Fruit fly (Drosophila melanogaster): ENCODE data around the gene CG31550.

Gene CG31550

DNA sequence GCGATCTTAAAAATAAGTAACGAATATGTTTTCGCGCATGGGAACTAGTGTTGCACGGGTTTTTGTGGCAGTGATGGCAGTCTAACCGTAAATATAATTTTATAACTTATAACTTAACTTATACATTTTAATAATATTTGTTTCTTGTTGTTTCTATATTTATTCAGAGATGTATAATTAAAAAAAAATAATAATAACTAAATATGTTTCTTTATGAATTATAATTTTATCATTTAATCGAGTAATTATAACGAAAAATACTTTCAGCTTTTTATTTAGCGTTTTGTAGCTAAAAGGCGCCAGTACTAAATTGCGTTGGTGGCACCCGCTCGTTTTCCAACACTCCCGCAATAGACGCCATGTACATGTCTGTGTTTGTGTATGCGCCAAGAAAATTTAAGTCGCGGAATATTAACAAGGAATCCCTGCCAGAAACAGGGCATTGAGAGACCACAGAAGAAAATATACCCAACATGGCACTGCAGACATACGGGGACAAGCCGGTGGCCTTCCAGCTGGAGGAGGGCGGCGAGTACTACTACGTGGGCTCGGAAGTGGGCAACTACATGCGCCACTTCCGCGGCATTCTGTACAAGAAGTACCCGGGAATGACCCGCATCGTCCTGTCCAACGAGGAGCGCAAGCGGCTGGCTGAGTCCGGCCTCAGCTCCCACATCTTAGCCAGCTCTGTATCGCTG is 14.6 kb upstream of the CG31550 start, which contains the start of the genes mRpL44 and Snr1 (continued):
- TF ChIP-seq CG34224 (GFP tag; IDR thresholded peaks at IDR 0.05; ENCODE audit: partially characterized antibody) (no peak), CG10543 (GFP tag; optimal IDR thresholded peaks at IDR 0.05) (peak; percentile 82), sens (GFP tag) (peak; percentile 54), CG43689 (GFP tag; IDR thresholded peaks at IDR 0.05) (no peak), CG17361 (GFP tag; IDR thresholded peaks at IDR 0.05) (peak; percentile 78; the same call in 2 of the 3 replicates), Fer1 (GFP tag; optimal IDR thresholded peaks at IDR 0.05) (peak; percentile 73), BEAF-32 (GFP tag; optimal IDR thresholded peaks at IDR 0.05) (peak; percentile 22), corto (GFP tag; optimal IDR thresholded peaks at IDR 0.05) (no peak), trh (GFP tag; optimal IDR thresholded peaks at IDR 0.05) (peak; percentile 6), CTCF (GFP tag; optimal IDR thresholded peaks at IDR 0.05) (no peak), klu (GFP tag; IDR thresholded peaks at IDR 0.05) (peak; percentile 84), fd3F (GFP tag; optimal IDR thresholded peaks at IDR 0.05) (peak; percentile 27), cato (GFP tag; optimal IDR thresholded peaks at IDR 0.05; ENCODE audit: borderline replicate concordance) (peak; percentile 1), Fer3 (tag; optimal IDR thresholded peaks at IDR 0.05) (peak; percentile 13), bsh (GFP tag; optimal IDR thresholded peaks at IDR 0.05) (peak; percentile 5 to 16), NfI (GFP tag; optimal IDR thresholded peaks at IDR 0.05) (peak; percentile 60), Xrp1 (GFP tag; IDR thresholded peaks at IDR 0.05) (peak; percentile 52; the same call in 1 of the 2 replicates), MESR4 (GFP tag; optimal IDR thresholded peaks at IDR 0.05) (peak; percentile 84), CG13287 (GFP tag; IDR thresholded peaks at IDR 0.05; ENCODE audit: partially characterized antibody) (0 out of 2 replicates have a peak, but pooled peaks have one; percentile 15), Xbp1 (GFP tag; optimal IDR thresholded peaks at IDR 0.05) (peak; percentile 40), HmgZ (tag; optimal IDR thresholded peaks at IDR 0.05) (peak; percentile 36), br (optimal IDR thresholded peaks at IDR 0.05) (no peak), NC2α (GFP tag; optimal IDR thresholded peaks at IDR 0.05) (no peak), lilli (GFP tag; optimal IDR thresholded peaks at IDR 0.05) (peak; percentile 24), cg (GFP tag; optimal IDR thresholded peaks at IDR 0.05) (peak; percentile 67), CG13424 (tag; optimal IDR thresholded peaks at IDR 0.05) (peak; percentile 68), HHEX (GFP tag; optimal IDR thresholded peaks at IDR 0.05) (peak; percentile 15), az2 (GFP tag; optimal IDR thresholded peaks at IDR 0.05) (peak; percentile 33), CG7556 (GFP tag; optimal IDR thresholded peaks at IDR 0.05) (no peak), caup (GFP tag; optimal IDR thresholded peaks at IDR 0.05; ENCODE audit: severe bottlenecking) (peak; percentile 47), ranshi (GFP tag; IDR thresholded peaks at IDR 0.05) (no peak), CG13123 (GFP tag; optimal IDR thresholded peaks at IDR 0.05) (no peak), Six4 (GFP tag; optimal IDR thresholded peaks at IDR 0.05) (no peak), Med (GFP tag) (peak; percentile 87), dmrt99B (tag; optimal IDR thresholded peaks at IDR 0.05) (no peak), CG30403 (GFP tag; optimal IDR thresholded peaks at IDR 0.05) (peak; percentile 50), CG10979 (tag; optimal IDR thresholded peaks at IDR 0.05) (peak; percentile 45), CG13775 (GFP tag; optimal IDR thresholded peaks at IDR 0.05) (peak; percentile 52), Ets65A (GFP tag) (peak; percentile 84), BtbVII (GFP tag; optimal IDR thresholded peaks at IDR 0.05) (peak; percentile 26), CG32532 (GFP tag; IDR thresholded peaks at IDR 0.05) (peak; percentile 27; the same call in 1 of the 2 replicates), Adf1 (GFP tag; IDR thresholded peaks at IDR 0.05) (no peak), CHES-1-like (GFP tag; optimal IDR thresholded peaks at IDR 0.05) (peak; percentile 33), tin (GFP tag; optimal IDR thresholded peaks at IDR 0.05) (peak; percentile 41), pfk (GFP tag; optimal IDR thresholded peaks at IDR 0.05) (no peak), inv (GFP tag; IDR thresholded peaks at IDR 0.05; ENCODE audit: partially characterized antibody) (0 out of 2 replicates have a peak, but pooled peaks have one; percentile 8), CG9727 (GFP tag; optimal IDR thresholded peaks at IDR 0.05) (peak; percentile 45), Dek (tag; optimal IDR thresholded peaks at IDR 0.05) (peak; percentile 58), Nf-YB (GFP tag; optimal IDR thresholded peaks at IDR 0.05) (peak; percentile 30)

Data from whole organism, embryonic.